Worm (Caenorhabditis elegans) whole organism, L1 larva: ENCODE measurements around the gene fbxa-81.
A peak's percentile ranks its signal among the peaks of the same experiment; 100 is the strongest.

Source experiments
- lin-39 ChIP-seq: fragments of 150-350 bp; optimal IDR thresholded peaks from 2 replicates; lab custom pipeline; 2014; ENCODE audit warnings: missing biosample characterization, missing genetic modification reagents, missing genetic modification characterization
- mep-1 ChIP-seq: fragments of 150-350 bp; optimal IDR thresholded peaks from 2 replicates; lab custom pipeline; 2014; ENCODE audit warnings: missing biosample characterization, missing genetic modification characterization
- unc-130 ChIP-seq: fragments of 150-350 bp; optimal IDR thresholded peaks from 2 replicates; lab custom pipeline; 2017; ENCODE audit warnings: missing biosample characterization, missing genetic modification characterization, inconsistent platforms

ce11 chrX:14505578-14506353 lies 36.1 kb downstream of the fbxa-81 start:
- TF ChIP-seq lin-39 (no peak), mep-1 (tag; lab: Kevin White, UChicago) (peak; percentile 33), unc-130 (no peak)
